Worm (Caenorhabditis elegans): ENCODE measurements around the gene K07E8.7.

- TF ChIP-seq ama-1 (optimal IDR thresholded peaks at IDR 0.05) = no peak
- no peak for TF ChIP-seq snpc-1.2 (GFP tag; IDR thresholded peaks at IDR 0.05)
- no peak for TF ChIP-seq lin-39 (tag; optimal IDR thresholded peaks at IDR 0.05)
- no peak for TF ChIP-seq lin-13 (GFP tag; optimal IDR thresholded peaks at IDR 0.05)
- TF ChIP-seq jun-1 (tag; optimal IDR thresholded peaks at IDR 0.05) = no peak
- no peak for TF ChIP-seq ceh-82 (tag; optimal IDR thresholded peaks at IDR 0.05)
Observed at ce11 chrII:627913-628312, 22.3 kb downstream of the K07E8.7 start.
